Worm (Caenorhabditis elegans): ENCODE results near the gene T11F8.1.
"Not testable (repeated sequence)": the region's sequence is repeated elsewhere in the genome, so short reads cannot be mapped to it uniquely, and the experiment has no call there.

The T11F8.1 gene

DNA sequence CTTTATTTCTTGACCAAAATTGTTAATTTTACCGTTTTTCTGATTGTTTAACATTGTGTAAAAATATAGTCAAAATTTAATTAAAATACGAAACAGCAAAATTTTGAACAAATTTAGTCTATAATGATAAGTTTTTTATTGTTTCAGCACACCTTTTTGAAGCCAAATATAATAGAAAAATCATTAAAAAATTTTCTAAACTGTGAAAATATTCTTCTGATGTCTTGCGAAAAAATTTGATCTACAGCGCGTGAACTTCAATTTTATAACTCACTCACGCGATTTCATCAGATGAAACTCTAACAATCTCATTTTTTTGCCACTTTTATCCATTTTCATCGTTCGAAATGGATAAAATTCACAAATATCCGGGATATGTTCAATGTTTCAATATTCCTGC, at the start of gene T11F8.1:
Gene T11F8.1, plus strand, starts transcription at position 301 of the 400 bp plus-strand sequence.
- no peak for TF ChIP-seq ztf-23 (GFP tag; IDR thresholded peaks at IDR 0.05)
- TF ChIP-seq tab-1 (GFP tag; IDR thresholded peaks at IDR 0.05), result no peak
- no peak for TF ChIP-seq klf-2 (GFP tag; conservative IDR thresholded peaks at IDR 0.05)
- no peak for TF ChIP-seq T22C8.4 (GFP tag; IDR thresholded peaks at IDR 0.05)
- TF ChIP-seq flt-1 (GFP tag; IDR thresholded peaks at IDR 0.05), result no peak
- no peak for TF ChIP-seq ztf-29 (GFP tag; IDR thresholded peaks at IDR 0.05)
- no peak for TF ChIP-seq ref-1 (GFP tag; conservative IDR thresholded peaks at IDR 0.05)

DNA sequence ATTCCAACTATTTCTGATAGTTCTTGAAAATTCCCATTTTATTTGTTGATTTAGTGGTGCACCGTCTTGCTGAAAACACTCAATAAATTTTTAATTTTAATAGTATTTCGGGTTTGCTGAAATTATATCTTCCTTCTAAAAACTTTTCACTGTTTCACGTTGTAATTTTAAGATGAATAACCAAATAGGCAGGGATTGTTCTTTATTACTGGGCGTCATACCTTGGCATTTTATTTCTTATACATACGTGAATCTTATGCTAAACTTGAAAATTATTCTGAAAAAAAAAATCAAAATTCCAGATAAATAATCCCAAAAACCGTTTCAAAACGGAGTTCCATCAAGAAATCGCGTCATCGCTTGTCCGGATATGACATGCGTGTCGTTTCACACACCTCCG, 40.7 kb upstream of the T11F8.1 start, which contains the start of gene mgl-3:
Gene mgl-3, plus strand, starts transcription at position 301 of the 400 bp plus-strand sequence.
- TF ChIP-seq ztf-29 (GFP tag; IDR thresholded peaks at IDR 0.05) (no peak), ztf-23 (GFP tag; IDR thresholded peaks at IDR 0.05) (no peak), flt-1 (GFP tag; IDR thresholded peaks at IDR 0.05) (no peak), med-1 (GFP tag; optimal IDR thresholded peaks at IDR 0.05; ENCODE audit: insufficient read depth) (no peak), cog-1 (tag; optimal IDR thresholded peaks at IDR 0.05) (no peak), T22C8.4 (GFP tag; IDR thresholded peaks at IDR 0.05) (no peak), tab-1 (GFP tag; IDR thresholded peaks at IDR 0.05) (no peak), ref-1 (GFP tag; conservative IDR thresholded peaks at IDR 0.05) (no peak), klf-2 (GFP tag; conservative IDR thresholded peaks at IDR 0.05) (no peak)

DNA sequence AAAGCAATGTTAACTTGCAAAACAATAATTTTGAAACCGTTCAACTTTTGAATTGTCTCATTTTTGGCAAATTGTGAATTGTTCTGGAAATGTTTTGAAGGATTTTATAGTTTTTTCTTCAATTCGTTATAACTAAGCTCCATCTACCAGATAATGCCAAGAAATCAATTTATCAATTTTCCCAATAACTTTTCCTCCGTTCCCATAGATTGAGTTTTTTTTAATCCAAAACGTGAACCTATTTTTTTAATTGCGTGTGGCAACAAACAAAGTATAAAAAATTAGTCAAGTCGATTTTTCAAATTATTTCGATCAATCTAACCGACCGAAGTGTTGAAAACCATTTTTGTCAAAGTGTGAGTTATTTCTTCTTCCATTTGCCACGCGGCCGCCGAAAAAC, 26.7 kb upstream of the T11F8.1 start, which contains the start of gene Y4C6A.4:
Gene Y4C6A.4, plus strand, starts transcription at position 301 of the 400 bp plus-strand sequence.
- no peak for TF ChIP-seq ztf-29 (GFP tag; IDR thresholded peaks at IDR 0.05)
- no peak for TF ChIP-seq flt-1 (GFP tag; IDR thresholded peaks at IDR 0.05)
- TF ChIP-seq T22C8.4 (GFP tag; IDR thresholded peaks at IDR 0.05), result no peak
- no peak for TF ChIP-seq med-1 (GFP tag; optimal IDR thresholded peaks at IDR 0.05; ENCODE audit: insufficient read depth)
- TF ChIP-seq cog-1 (tag; optimal IDR thresholded peaks at IDR 0.05), result no peak
- no peak for TF ChIP-seq klf-2 (GFP tag; conservative IDR thresholded peaks at IDR 0.05)
- no peak for TF ChIP-seq ref-1 (GFP tag; conservative IDR thresholded peaks at IDR 0.05)
- no peak for TF ChIP-seq tab-1 (GFP tag; IDR thresholded peaks at IDR 0.05)
- TF ChIP-seq ztf-23 (GFP tag; IDR thresholded peaks at IDR 0.05), result no peak

DNA sequence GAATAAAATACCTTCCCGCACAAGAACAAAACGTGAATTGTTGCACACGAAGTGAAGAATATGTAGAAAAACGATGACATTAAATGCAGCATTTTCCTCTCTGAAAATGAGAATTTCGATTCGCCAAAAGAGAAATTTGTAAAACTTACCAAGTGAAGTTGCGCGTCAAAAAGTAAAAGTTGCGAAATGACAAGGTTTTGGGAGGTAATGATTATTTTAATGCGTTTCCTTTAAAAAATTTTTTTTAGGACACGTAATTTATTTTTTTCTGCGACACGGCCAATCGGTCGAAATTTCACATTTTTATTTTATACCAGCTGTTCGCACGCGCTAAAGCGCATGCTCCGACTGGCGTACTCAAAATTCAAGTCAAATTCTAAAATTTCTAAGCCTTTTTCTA, 23.4 kb upstream of the T11F8.1 start, which contains the start of gene Y4C6A.3:
Gene Y4C6A.3, minus strand, starts transcription at position 101 of the 400 bp plus-strand sequence.
- TF ChIP-seq ztf-29 (GFP tag; IDR thresholded peaks at IDR 0.05); med-1 (GFP tag; optimal IDR thresholded peaks at IDR 0.05; ENCODE audit: insufficient read depth); tab-1 (GFP tag; IDR thresholded peaks at IDR 0.05): not testable (repeated sequence)

DNA sequence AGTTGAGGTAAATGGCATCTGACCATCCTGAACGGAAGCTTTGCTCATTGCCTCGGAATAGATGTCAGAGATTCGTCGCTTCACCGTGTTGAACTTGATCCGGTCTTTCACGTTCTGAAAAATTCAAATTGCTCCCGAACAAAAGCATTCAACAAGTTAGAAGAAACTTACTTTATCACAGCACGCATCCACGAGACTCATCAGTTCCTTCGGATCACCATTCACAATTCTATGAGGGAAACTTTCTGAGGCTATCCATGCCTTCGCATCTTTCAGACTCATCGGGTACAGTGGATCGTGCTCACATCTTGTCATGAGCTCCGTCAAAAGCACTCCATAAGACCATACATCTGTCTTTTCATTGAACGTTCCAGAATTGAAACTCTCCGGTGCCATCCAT, 16.6 kb upstream of the T11F8.1 start:
- TF ChIP-seq T22C8.4 (GFP tag; IDR thresholded peaks at IDR 0.05), result no peak
- no peak for TF ChIP-seq ztf-29 (GFP tag; IDR thresholded peaks at IDR 0.05)
- TF ChIP-seq cog-1 (tag; optimal IDR thresholded peaks at IDR 0.05), result no peak
- TF ChIP-seq tab-1 (GFP tag; IDR thresholded peaks at IDR 0.05), result no peak
- no peak for TF ChIP-seq med-1 (GFP tag; optimal IDR thresholded peaks at IDR 0.05; ENCODE audit: insufficient read depth)
- no peak for TF ChIP-seq klf-2 (GFP tag; conservative IDR thresholded peaks at IDR 0.05)
- TF ChIP-seq ref-1 (GFP tag; conservative IDR thresholded peaks at IDR 0.05), result no peak

DNA sequence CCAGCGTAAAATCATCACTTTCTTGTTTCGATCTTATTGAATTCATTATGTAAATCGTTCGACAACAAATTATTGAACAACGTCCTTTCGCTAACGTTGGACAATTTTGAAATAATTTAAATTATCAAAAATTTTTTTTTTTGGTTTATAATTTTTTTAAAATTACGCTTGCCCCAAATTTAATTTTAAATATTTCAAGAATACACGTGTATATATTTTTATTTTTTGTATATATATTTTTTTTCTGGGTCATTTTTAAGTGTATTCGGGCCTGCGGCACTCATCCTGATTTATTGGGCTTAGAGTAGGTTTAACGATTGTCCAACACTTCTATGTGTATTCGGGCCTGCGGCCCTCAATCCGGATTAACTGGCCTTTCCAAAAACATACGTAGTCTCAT, 15.0 kb upstream of the T11F8.1 start, which contains the start of gene Y52D5A.2:
Gene Y52D5A.2, minus strand, starts transcription at position 101 of the 400 bp plus-strand sequence.
- TF ChIP-seq flt-1, tab-1, T22C8.4 (GFP tag; IDR thresholded peaks at IDR 0.05): not testable (repeated sequence)

DNA sequence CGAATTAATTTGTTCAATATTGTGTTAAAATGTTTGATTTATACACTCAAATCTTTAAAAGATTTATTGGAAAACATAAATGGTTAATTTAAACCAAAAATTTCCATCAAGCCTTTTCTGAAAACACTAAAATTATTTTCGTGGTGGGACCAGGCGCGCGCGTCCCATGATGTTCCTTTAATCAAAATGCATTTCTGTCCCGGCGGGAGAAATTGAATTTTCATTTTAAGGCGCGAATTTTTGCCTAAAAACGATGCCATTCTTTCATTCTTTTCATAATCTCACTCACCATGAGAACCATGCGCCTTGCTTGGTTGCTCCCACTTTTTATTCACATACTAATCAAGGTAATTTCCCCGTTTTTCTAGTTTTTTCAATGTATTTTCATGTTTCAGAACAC, 9.7 kb upstream of the T11F8.1 start, which contains the start of gene rme-2:
Gene rme-2, plus strand, starts transcription at position 288 of the 400 bp plus-strand sequence.
- TF ChIP-seq ztf-29 (GFP tag; IDR thresholded peaks at IDR 0.05), result no peak
- no peak for TF ChIP-seq T22C8.4 (GFP tag; IDR thresholded peaks at IDR 0.05)
- no peak for TF ChIP-seq med-1 (GFP tag; optimal IDR thresholded peaks at IDR 0.05; ENCODE audit: insufficient read depth)
- no peak for TF ChIP-seq flt-1 (GFP tag; IDR thresholded peaks at IDR 0.05)

DNA sequence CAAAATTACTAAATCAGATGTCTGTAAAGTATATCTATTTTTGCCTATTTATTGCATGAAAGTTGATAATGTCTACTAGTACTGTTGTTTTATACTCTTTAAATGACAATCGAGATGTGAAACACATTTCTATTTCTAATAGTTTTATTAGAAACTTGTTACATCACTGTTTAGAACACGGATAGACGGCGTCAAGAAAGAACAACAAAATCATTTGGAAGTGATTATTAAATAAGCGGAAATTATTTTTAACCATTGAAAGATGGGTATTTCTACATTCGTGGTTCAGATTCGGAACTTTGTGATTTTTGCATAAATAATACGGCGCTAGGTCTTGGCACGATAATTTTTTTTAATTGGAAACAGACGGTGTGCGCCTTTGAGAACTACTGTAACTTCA, 6.3 kb upstream of the T11F8.1 start:
- TF ChIP-seq T22C8.4 (GFP tag; IDR thresholded peaks at IDR 0.05) (no peak), ztf-23 (GFP tag; IDR thresholded peaks at IDR 0.05) (no peak), tab-1 (GFP tag; IDR thresholded peaks at IDR 0.05) (no peak), ztf-29 (GFP tag; IDR thresholded peaks at IDR 0.05) (no peak), flt-1 (GFP tag; IDR thresholded peaks at IDR 0.05) (no peak), klf-2 (GFP tag; conservative IDR thresholded peaks at IDR 0.05) (no peak), cog-1 (tag; optimal IDR thresholded peaks at IDR 0.05) (no peak), ref-1 (GFP tag; conservative IDR thresholded peaks at IDR 0.05) (no peak), med-1 (GFP tag; optimal IDR thresholded peaks at IDR 0.05; ENCODE audit: insufficient read depth) (no peak)

DNA sequence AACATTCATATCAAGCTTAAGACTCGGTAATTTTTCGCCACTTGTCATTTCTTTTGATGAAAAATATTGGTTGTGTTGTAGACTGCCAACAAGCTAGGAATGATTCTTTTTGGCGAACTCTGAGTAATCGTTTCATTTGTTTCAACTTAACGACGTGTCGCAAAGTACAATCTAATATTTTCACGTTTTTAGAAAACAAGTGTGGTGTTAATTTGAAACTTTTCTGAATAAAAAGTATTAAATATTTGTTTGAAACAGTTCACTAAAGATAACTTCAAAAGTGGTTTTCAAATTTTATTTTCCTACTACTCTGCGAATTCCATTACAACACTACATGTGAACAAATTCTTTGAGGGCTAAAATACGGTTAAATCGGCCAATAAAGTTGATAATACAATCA, 2.9 kb upstream of the T11F8.1 start, which contains the start of gene T11F8.4:
Gene T11F8.4, minus strand, starts transcription at position 101 of the 400 bp plus-strand sequence.
- TF ChIP-seq ref-1 (GFP tag; conservative IDR thresholded peaks at IDR 0.05) (no peak), cog-1 (tag; optimal IDR thresholded peaks at IDR 0.05) (no peak), T22C8.4 (GFP tag; IDR thresholded peaks at IDR 0.05) (no peak), ztf-29 (GFP tag; IDR thresholded peaks at IDR 0.05) (no peak), flt-1 (GFP tag; IDR thresholded peaks at IDR 0.05) (no peak), tab-1 (GFP tag; IDR thresholded peaks at IDR 0.05) (no peak), klf-2 (GFP tag; conservative IDR thresholded peaks at IDR 0.05) (no peak), ztf-23 (GFP tag; IDR thresholded peaks at IDR 0.05) (no peak), med-1 (GFP tag; optimal IDR thresholded peaks at IDR 0.05; ENCODE audit: insufficient read depth) (no peak)

DNA sequence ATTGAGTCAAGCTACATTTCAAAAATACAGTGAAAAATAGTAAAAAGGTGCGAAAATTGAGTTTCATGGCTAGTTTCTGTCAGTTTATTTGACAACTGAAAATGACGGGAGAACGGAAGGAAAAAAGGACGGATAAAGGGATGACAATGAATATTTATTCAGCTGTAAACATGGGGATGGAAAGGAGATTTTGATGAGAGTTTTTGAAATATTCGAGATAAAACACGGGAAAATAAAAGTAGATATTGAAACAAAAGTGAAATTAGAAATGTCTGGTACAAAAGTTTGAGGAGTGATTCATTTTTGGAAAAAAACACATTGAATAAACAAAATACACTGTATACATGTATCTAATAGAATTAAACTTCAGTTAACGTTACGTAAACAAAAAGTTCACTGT, 2.8 kb downstream of the T11F8.1 start, which contains the start of gene T11F8.12:
Gene T11F8.12, minus strand, starts transcription at position 101 of the 400 bp plus-strand sequence.
- TF ChIP-seq tab-1 (GFP tag; IDR thresholded peaks at IDR 0.05), result no peak
- TF ChIP-seq cog-1 (tag; optimal IDR thresholded peaks at IDR 0.05), result no peak
- no peak for TF ChIP-seq ztf-29 (GFP tag; IDR thresholded peaks at IDR 0.05)
- no peak for TF ChIP-seq med-1 (GFP tag; optimal IDR thresholded peaks at IDR 0.05; ENCODE audit: insufficient read depth)

All from whole organism, midembryonic.